Worm (Caenorhabditis elegans) whole organism, L3 larva: Measurements from ENCODE around the gene dpf-2.

ENCODE experiments used
- R02D3.7 ChIP-seq: fragments of 150-350 bp; optimal IDR thresholded peaks from 2 replicates; lab custom pipeline; 2014; ENCODE audit warnings: missing biosample characterization, missing genetic modification characterization
- ZK546.5 ChIP-seq: sonication (generic microtip); optimal IDR thresholded peaks from 2 replicates; lab custom pipeline; 2017; ENCODE audit warnings: missing biosample characterization, missing genetic modification characterization
- aly-2 ChIP-seq: fragments of 150-350 bp; optimal IDR thresholded peaks from 2 replicates; lab custom pipeline; 2014; ENCODE audit warnings: missing biosample characterization, missing genetic modification characterization
- ama-1 ChIP-seq: fragments of 150-350 bp; optimal IDR thresholded peaks from 2 replicates; lab custom pipeline; 2018
- ceh-16 ChIP-seq: sonication (generic microtip); optimal IDR thresholded peaks from 2 replicates; lab custom pipeline; 2017; ENCODE audit warnings: missing biosample characterization, missing genetic modification characterization
- ceh-28 ChIP-seq: fragments of 150-350 bp; optimal IDR thresholded peaks from 2 replicates; lab custom pipeline; 2014; ENCODE audit warnings: missing biosample characterization, missing genetic modification reagents, missing genetic modification characterization
- ceh-82 ChIP-seq: fragments of 150-350 bp; optimal IDR thresholded peaks from 2 replicates; lab custom pipeline; 2014; ENCODE audit warnings: missing biosample characterization, missing genetic modification characterization
- ceh-9 ChIP-seq: sonication (generic microtip); optimal IDR thresholded peaks from 2 replicates; lab custom pipeline; 2018; ENCODE audit warnings: missing biosample characterization, missing genetic modification characterization
- daf-12 ChIP-seq: fragments of 150-350 bp; optimal IDR thresholded peaks from 2 replicates; lab custom pipeline; 2014; ENCODE audit warnings: missing biosample characterization, missing genetic modification reagents, missing genetic modification characterization
- egl-27 ChIP-seq: sonication (generic microtip); optimal IDR thresholded peaks from 4 replicates; lab custom pipeline; 2017; ENCODE audit warnings: missing biosample characterization, missing genetic modification reagents, missing genetic modification characterization
- egl-5 ChIP-seq: fragments of 150-350 bp; optimal IDR thresholded peaks from 2 replicates; lab custom pipeline; 2017; ENCODE audit warnings: missing biosample characterization, missing genetic modification reagents, missing genetic modification characterization, inconsistent platforms
- elt-1 ChIP-seq: fragments of 150-350 bp; optimal IDR thresholded peaks from 2 replicates; lab custom pipeline; 2014; ENCODE audit warnings: missing biosample characterization, missing genetic modification characterization
- elt-2 ChIP-seq: sonication (generic microtip); optimal IDR thresholded peaks from 2 replicates; lab custom pipeline; 2016; ENCODE audit warnings: missing genetic modification reagents, mild to moderate bottlenecking, missing genetic modification characterization, missing compliant biosample characterization
- eor-1 ChIP-seq, 2 experiments: fragments of 150-350 bp; optimal IDR thresholded peaks; 2 replicates each; lab custom pipeline; 2014 to 2018; ENCODE audit warnings: missing biosample characterization in 2 of 2, missing genetic modification characterization in 2 of 2
- fkh-10 ChIP-seq: sonication (generic microtip); optimal IDR thresholded peaks from 2 replicates; lab custom pipeline; 2017; ENCODE audit warnings: missing biosample characterization, missing genetic modification reagents, missing genetic modification characterization
- fos-1 ChIP-seq: fragments of 150-350 bp; optimal IDR thresholded peaks from 2 replicates; lab custom pipeline; 2014; ENCODE audit warnings: missing biosample characterization, missing genetic modification characterization
- hmg-11 ChIP-seq: sonication (generic microtip); optimal IDR thresholded peaks from 2 replicates; lab custom pipeline; 2016; ENCODE audit warnings: missing genetic modification characterization, missing compliant biosample characterization
- jun-1 ChIP-seq: fragments of 150-350 bp; optimal IDR thresholded peaks from 2 replicates; lab custom pipeline; 2014; ENCODE audit warnings: missing biosample characterization, missing genetic modification reagents, missing genetic modification characterization
- lin-15B ChIP-seq: fragments of 150-350 bp; optimal IDR thresholded peaks from 2 replicates; lab custom pipeline; 2014; ENCODE audit warnings: missing biosample characterization, missing genetic modification characterization
- lin-39 ChIP-seq: fragments of 150-350 bp; optimal IDR thresholded peaks from 2 replicates; lab custom pipeline; 2018; ENCODE audit warnings: missing biosample characterization, missing genetic modification reagents, missing genetic modification characterization
- lsy-12 ChIP-seq: sonication (generic microtip); optimal IDR thresholded peaks from 2 replicates; lab custom pipeline; 2016; ENCODE audit warnings: mild to moderate bottlenecking, missing genetic modification characterization, missing compliant biosample characterization
- mml-1 ChIP-seq: fragments of 150-350 bp; sonication (generic microtip); optimal IDR thresholded peaks from 3 replicates; lab custom pipeline; 2014; ENCODE audit warnings: missing biosample characterization, missing genetic modification characterization
- nfya-1 ChIP-seq: sonication (generic microtip); optimal IDR thresholded peaks from 2 replicates; lab custom pipeline; 2017; ENCODE audit warnings: missing genetic modification characterization, mild to moderate bottlenecking, missing compliant biosample characterization, antibody characterized with exemption, moderate library complexity; ENCODE audit not compliant: insufficient read depth
- nhr-11 ChIP-seq: fragments of 150-350 bp; optimal IDR thresholded peaks from 2 replicates; lab custom pipeline; 2014; ENCODE audit warnings: missing biosample characterization, missing genetic modification characterization
- nhr-12 ChIP-seq: fragments of 150-350 bp; optimal IDR thresholded peaks from 2 replicates; lab custom pipeline; 2014; ENCODE audit warnings: missing biosample characterization, missing genetic modification characterization
- nhr-23 ChIP-seq: fragments of 150-350 bp; optimal IDR thresholded peaks from 2 replicates; lab custom pipeline; 2014; ENCODE audit warnings: missing biosample characterization, missing genetic modification reagents, missing genetic modification characterization
- nhr-25 ChIP-seq: sonication (generic microtip); optimal IDR thresholded peaks from 2 replicates; lab custom pipeline; 2017; ENCODE audit warnings: missing biosample characterization, missing genetic modification characterization
- nhr-28 ChIP-seq: fragments of 150-350 bp; optimal IDR thresholded peaks from 2 replicates; lab custom pipeline; 2014; ENCODE audit warnings: missing biosample characterization, missing genetic modification characterization
- nhr-43 ChIP-seq: sonication (generic microtip); optimal IDR thresholded peaks from 2 replicates; lab custom pipeline; 2016; ENCODE audit warnings: mild to moderate bottlenecking, missing genetic modification characterization, missing compliant biosample characterization; ENCODE audit not compliant: poor library complexity, severe bottlenecking
- nhr-67 ChIP-seq: fragments of 150-350 bp; optimal IDR thresholded peaks from 2 replicates; lab custom pipeline; 2014; ENCODE audit warnings: missing biosample characterization, missing genetic modification characterization
- pha-4 ChIP-seq: fragments of 150-350 bp; optimal IDR thresholded peaks from 2 replicates; lab custom pipeline; 2014; ENCODE audit warnings: missing biosample characterization, missing genetic modification reagents, missing genetic modification characterization
- pqm-1 ChIP-seq: fragments of 150-350 bp; optimal IDR thresholded peaks from 2 replicates; lab custom pipeline; 2017; ENCODE audit warnings: missing biosample characterization, missing genetic modification characterization, inconsistent platforms
- sea-2 ChIP-seq: fragments of 150-350 bp; sonication (generic microtip); optimal IDR thresholded peaks from 4 replicates; lab custom pipeline; 2014; ENCODE audit warnings: missing biosample characterization, missing genetic modification reagents, missing genetic modification characterization
- skn-1 ChIP-seq: fragments of 150-350 bp; optimal IDR thresholded peaks from 2 replicates; lab custom pipeline; 2014; ENCODE audit warnings: missing biosample characterization, missing genetic modification characterization
- snpc-4 ChIP-seq: fragments of 150-350 bp; optimal IDR thresholded peaks from 2 replicates; lab custom pipeline; 2014; ENCODE audit warnings: missing biosample characterization, missing genetic modification characterization
- tbx-2 ChIP-seq: sonication (generic microtip); optimal IDR thresholded peaks from 2 replicates; lab custom pipeline; 2016; ENCODE audit warnings: mild to moderate bottlenecking, missing genetic modification characterization, missing compliant biosample characterization
- unc-39 ChIP-seq: sonication (generic microtip); optimal IDR thresholded peaks from 4 replicates; lab custom pipeline; 2017; ENCODE audit warnings: missing biosample characterization, missing genetic modification characterization
- unc-62 ChIP-seq: fragments of 150-350 bp; sonication (generic microtip); optimal IDR thresholded peaks from 4 replicates; lab custom pipeline; 2014; ENCODE audit warnings: missing biosample characterization, missing genetic modification reagents, missing genetic modification characterization
- zag-1 ChIP-seq: fragments of 150-350 bp; optimal IDR thresholded peaks from 2 replicates; lab custom pipeline; 2014; ENCODE audit warnings: missing biosample characterization, missing genetic modification characterization
- ztf-11 ChIP-seq: fragments of 150-350 bp; optimal IDR thresholded peaks from 2 replicates; lab custom pipeline; 2014; ENCODE audit warnings: missing biosample characterization, missing genetic modification characterization
- ztf-4 ChIP-seq: fragments of 150-350 bp; optimal IDR thresholded peaks from 2 replicates; lab custom pipeline; 2014; ENCODE audit warnings: missing biosample characterization, missing genetic modification characterization

The dpf-2 gene

ce11 chrX:14794170-14794569 lies 37.5 kb upstream of the dpf-2 start:
- no peak for TF ChIP-seq elt-2 (tag; lab: Kevin White, UChicago)
- no peak for TF ChIP-seq unc-62 (GFP tag; lab: Kevin White, UChicago)
- no peak for TF ChIP-seq zag-1 (tag; lab: Kevin White, UChicago)
- no peak for TF ChIP-seq fos-1 (tag; lab: Kevin White, UChicago)
- no peak for TF ChIP-seq ceh-82
- no peak for TF ChIP-seq nhr-12 (tag; lab: Kevin White, UChicago)
- TF ChIP-seq tbx-2 (tag; lab: Kevin White, UChicago) = no peak
- TF ChIP-seq ZK546.5 = no peak
- no peak for TF ChIP-seq unc-39
- no peak for TF ChIP-seq nfya-1
- TF ChIP-seq ceh-9 = no peak
- TF ChIP-seq aly-2 (tag; lab: Kevin White, UChicago) = no peak
- TF ChIP-seq nhr-11 (tag; lab: Kevin White, UChicago) = no peak
- TF ChIP-seq nhr-28 = no peak
- TF ChIP-seq nhr-43 = no peak
- TF ChIP-seq sea-2 (GFP tag; lab: Kevin White, UChicago) = no peak
- no peak for TF ChIP-seq egl-27 (tag; lab: Kevin White, UChicago)

ce11 chrX:14797405-14797804 lies 34.2 kb upstream of the dpf-2 start:
- TF ChIP-seq nhr-67 = no peak
- no peak for TF ChIP-seq snpc-4
- TF ChIP-seq R02D3.7 (tag; lab: Kevin White, UChicago) = no peak
- TF ChIP-seq lin-15B (tag; lab: Kevin White, UChicago) = no peak
- no peak for TF ChIP-seq ceh-82
- no peak for TF ChIP-seq lin-39 (tag; lab: Kevin White, UChicago)
- no peak for TF ChIP-seq nhr-11 (tag; lab: Kevin White, UChicago)
- TF ChIP-seq zag-1 (tag; lab: Kevin White, UChicago) = no peak
- no peak for TF ChIP-seq ceh-28 (tag; lab: Kevin White, UChicago)
- TF ChIP-seq elt-2 (tag; lab: Kevin White, UChicago) = no peak
- TF ChIP-seq unc-39 = no peak
- no peak for TF ChIP-seq fos-1 (tag; lab: Kevin White, UChicago)
- TF ChIP-seq jun-1 = no peak
- TF ChIP-seq ceh-16 (tag; lab: Kevin White, UChicago) = no peak
- TF ChIP-seq lsy-12 (tag; lab: Kevin White, UChicago) = no peak
- TF ChIP-seq daf-12 = no peak
- TF ChIP-seq unc-62 (GFP tag; lab: Kevin White, UChicago) = no peak
- TF ChIP-seq nhr-12 (tag; lab: Kevin White, UChicago) = no peak

DNA sequence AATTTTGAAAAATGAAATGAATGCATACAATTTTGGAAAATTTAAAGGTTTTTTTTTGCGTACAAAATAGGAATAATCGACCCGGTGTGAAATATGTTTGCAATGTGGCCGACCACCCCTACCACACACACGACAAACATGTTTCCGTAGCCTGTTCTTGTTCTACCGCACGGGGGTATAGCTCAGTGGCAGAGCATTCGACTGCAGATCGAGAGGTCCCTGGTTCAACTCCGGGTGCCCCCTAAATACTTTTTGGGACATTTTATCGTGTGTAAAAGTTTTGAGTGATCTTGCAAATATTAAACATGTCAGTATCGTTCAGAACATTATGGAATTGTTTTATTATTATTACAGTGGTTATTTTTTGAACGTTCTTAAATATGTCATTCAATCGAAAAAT lies 26.9 kb upstream of the dpf-2 start:
- peak; percentile 61 for TF ChIP-seq lin-39 (tag; lab: Kevin White, UChicago)
- TF ChIP-seq daf-12 = no peak
- TF ChIP-seq fkh-10 = no peak
- TF ChIP-seq egl-27 (tag; lab: Kevin White, UChicago) = no peak
- peak; percentile 6 for TF ChIP-seq pqm-1
- TF ChIP-seq elt-2 (tag; lab: Kevin White, UChicago) = peak; percentile 50
- no peak for TF ChIP-seq ceh-16 (tag; lab: Kevin White, UChicago)
- TF ChIP-seq skn-1 (tag; lab: Kevin White, UChicago) = no peak
- peak; percentile 45 for TF ChIP-seq nhr-43
- TF ChIP-seq jun-1 = no peak
- no peak for TF ChIP-seq ama-1 (lab: Kevin White, UChicago)
- no peak for TF ChIP-seq ztf-11 (tag; lab: Kevin White, UChicago)
- peak; percentile 47 for TF ChIP-seq tbx-2 (tag; lab: Kevin White, UChicago)
- no peak for TF ChIP-seq egl-5 (tag; lab: Kevin White, UChicago)
- TF ChIP-seq hmg-11 (tag; lab: Kevin White, UChicago) = peak; percentile 77
- peak; percentile 33 for TF ChIP-seq pha-4 (tag; lab: Kevin White, UChicago)
- TF ChIP-seq ZK546.5 = no peak
- peak; percentile 37 for TF ChIP-seq nfya-1

DNA sequence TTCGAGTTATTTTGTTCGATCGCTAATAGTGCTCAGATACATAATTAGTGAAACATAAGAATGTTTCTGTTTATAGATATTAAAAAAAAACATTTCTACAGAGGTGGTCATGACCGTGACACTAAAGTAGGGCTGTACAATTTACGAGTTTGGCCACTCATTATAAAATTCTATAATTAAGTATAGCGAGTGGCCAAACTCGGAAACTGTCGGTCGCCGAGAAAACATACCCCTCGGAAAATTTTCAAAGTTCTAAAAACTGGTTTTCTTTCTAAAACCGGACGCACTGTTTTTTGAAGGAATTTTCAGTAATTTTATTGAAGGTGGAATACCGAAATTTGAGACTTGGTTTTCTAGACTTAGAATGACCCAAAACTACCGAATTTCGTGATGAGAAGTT lies 25.9 kb upstream of the dpf-2 start:
- TF ChIP-seq zag-1 (tag; lab: Kevin White, UChicago) (no peak), daf-12 (no peak), nhr-11 (tag; lab: Kevin White, UChicago) (no peak), ztf-11 (tag; lab: Kevin White, UChicago) (no peak), snpc-4 (no peak), pha-4 (tag; lab: Kevin White, UChicago) (no peak)

- TF ChIP-seq ztf-4 (tag; lab: Kevin White, UChicago) = no peak
- no peak for TF ChIP-seq jun-1
- TF ChIP-seq aly-2 (tag; lab: Kevin White, UChicago) = no peak
- no peak for TF ChIP-seq nhr-11 (tag; lab: Kevin White, UChicago)
- TF ChIP-seq zag-1 (tag; lab: Kevin White, UChicago) = no peak
- TF ChIP-seq nhr-25 (tag; lab: Kevin White, UChicago) = no peak
- TF ChIP-seq nhr-23 (tag; lab: Kevin White, UChicago) = no peak
- TF ChIP-seq nfya-1 = no peak
- TF ChIP-seq eor-1 (tag; optimal IDR thresholded peaks at IDR 0.05; lab: Kevin White, UChicago) = no peak
- no peak for TF ChIP-seq ztf-11 (tag; lab: Kevin White, UChicago)
- no peak for TF ChIP-seq ceh-9
- TF ChIP-seq sea-2 (GFP tag; lab: Kevin White, UChicago) = no peak
- TF ChIP-seq egl-27 (tag; lab: Kevin White, UChicago) = no peak
- TF ChIP-seq fkh-10 = no peak
- no peak for TF ChIP-seq daf-12
- no peak for TF ChIP-seq elt-1
- no peak for TF ChIP-seq nhr-28
- TF ChIP-seq egl-5 (tag; lab: Kevin White, UChicago) = no peak
- no peak for TF ChIP-seq mml-1 (tag; lab: Kevin White, UChicago)
- TF ChIP-seq R02D3.7 (tag; lab: Kevin White, UChicago) = no peak
- TF ChIP-seq, all 47 proteins: peak for 0
Observed at ce11 chrX:14806936-14807335, 24.7 kb upstream of the dpf-2 start, which contains the start of gene F42D1.4. Gene F42D1.4, plus strand, starts transcription at chrX:14807236.
